Worm (Caenorhabditis elegans): ENCODE results near the gene F11D5.5.

The F11D5.5 gene

DNA sequence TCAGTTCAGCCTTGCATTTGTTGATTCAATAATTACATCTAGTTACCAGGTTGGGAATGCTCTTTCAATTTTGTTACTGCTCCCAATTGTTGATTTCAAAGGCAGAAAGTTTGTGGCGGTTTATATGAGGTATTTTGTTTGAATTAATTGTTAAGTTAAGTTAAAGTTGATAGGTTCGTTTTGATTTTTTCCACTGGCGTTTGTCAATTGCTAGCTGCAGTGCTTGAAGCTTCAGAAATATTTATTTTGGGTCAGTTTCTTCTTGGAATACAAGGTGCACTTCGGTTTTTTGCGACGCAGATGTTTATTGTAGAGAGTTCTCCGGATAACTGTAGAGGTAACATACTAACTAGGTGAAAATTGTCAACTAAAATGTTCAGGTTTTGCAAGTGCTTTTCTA, at the start of gene F11D5.5:
F11D5.5 (plus strand) TSS at position 301 of the 400 bp plus-strand sequence.
- TF ChIP-seq pha-4 (tag; optimal IDR thresholded peaks at IDR 0.05), result no peak
- no peak for TF ChIP-seq ceh-83 (GFP tag; optimal IDR thresholded peaks at IDR 0.05)
- TF ChIP-seq cnd-1 (tag; optimal IDR thresholded peaks at IDR 0.05), result no peak
- TF ChIP-seq bed-3 (GFP tag; optimal IDR thresholded peaks at IDR 0.05), result no peak
- no peak for TF ChIP-seq sptf-1 (tag; optimal IDR thresholded peaks at IDR 0.05)
- TF ChIP-seq flh-1 (GFP tag; optimal IDR thresholded peaks at IDR 0.05), result no peak
- no peak for TF ChIP-seq ztf-11 (tag; optimal IDR thresholded peaks at IDR 0.05)
- TF ChIP-seq unc-39 (tag; optimal IDR thresholded peaks at IDR 0.05), result no peak
- no peak for TF ChIP-seq mab-5 (tag; optimal IDR thresholded peaks at IDR 0.05)

DNA sequence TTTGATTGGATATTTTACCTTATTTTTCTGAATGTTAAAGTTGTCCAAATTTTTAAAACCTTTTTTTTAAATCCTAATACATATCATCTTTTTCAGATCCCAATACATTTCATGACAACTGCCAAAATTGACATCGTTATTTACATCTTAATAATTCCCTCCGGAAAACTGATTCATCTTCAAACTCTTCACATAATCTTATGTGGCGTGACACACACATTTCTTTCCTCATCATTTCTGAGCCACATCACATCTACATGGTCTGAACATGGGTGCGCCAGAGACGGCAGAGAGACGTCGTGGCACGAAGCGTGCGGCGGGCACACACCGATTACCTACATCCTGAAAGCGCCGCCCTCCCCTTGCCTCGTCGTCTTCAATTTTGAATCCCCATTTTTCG, 49.4 kb upstream of the F11D5.5 start, which contains the start of gene tba-9:
tba-9 (plus strand) TSS at position 301 of the 400 bp plus-strand sequence.
- no peak for TF ChIP-seq nhr-12 (tag; optimal IDR thresholded peaks at IDR 0.05)
- no peak for TF ChIP-seq ham-2 (GFP tag; optimal IDR thresholded peaks at IDR 0.05)
- no peak for TF ChIP-seq mab-5 (tag; optimal IDR thresholded peaks at IDR 0.05)
- no peak for TF ChIP-seq elt-3 (tag; optimal IDR thresholded peaks at IDR 0.05)
- no peak for TF ChIP-seq mls-2 (tag; optimal IDR thresholded peaks at IDR 0.05)
- no peak for TF ChIP-seq bed-3 (GFP tag; optimal IDR thresholded peaks at IDR 0.05)
- TF ChIP-seq sptf-1 (tag; optimal IDR thresholded peaks at IDR 0.05), result no peak
- no peak for TF ChIP-seq unc-39 (tag; optimal IDR thresholded peaks at IDR 0.05)
- no peak for TF ChIP-seq ces-1 (GFP tag; optimal IDR thresholded peaks at IDR 0.05)
- TF ChIP-seq ceh-43 (GFP tag; optimal IDR thresholded peaks at IDR 0.05), result no peak
- TF ChIP-seq zip-8 (tag; optimal IDR thresholded peaks at IDR 0.05), result no peak
- no peak for TF ChIP-seq tbx-8 (GFP tag; optimal IDR thresholded peaks at IDR 0.05)

DNA sequence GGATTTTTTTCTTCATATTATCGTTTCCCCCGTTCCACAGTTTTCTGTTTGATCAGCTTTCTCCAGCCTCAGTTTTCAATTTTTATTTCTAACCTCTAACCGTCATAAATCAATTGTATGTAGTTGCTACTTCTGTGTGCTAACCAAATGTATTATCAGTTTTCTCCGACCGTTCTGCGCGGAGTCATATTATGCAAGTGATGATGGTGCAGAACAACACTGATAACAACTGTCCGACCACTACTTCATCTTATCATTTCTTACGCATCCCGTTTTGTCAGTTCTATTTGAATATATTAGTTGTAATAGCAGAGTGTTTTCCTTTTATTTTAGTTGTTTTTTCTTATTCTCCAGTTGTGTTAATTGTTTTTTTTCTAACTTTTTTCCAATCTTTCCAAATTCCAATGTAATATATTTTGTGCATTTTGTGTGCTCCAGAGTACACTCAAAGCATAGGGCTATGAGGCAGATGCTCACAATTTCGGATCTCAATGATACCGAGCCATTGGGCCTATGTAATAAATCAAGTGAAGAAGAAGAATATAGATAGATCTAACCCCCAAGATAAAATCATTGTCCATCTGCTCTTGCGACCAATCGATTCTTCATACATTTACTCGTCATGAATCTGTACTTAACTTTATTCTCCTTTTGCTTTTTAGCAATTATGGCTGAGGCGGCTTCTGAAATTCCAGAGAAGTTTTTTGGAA, 44.9 kb upstream of the F11D5.5 start, which contains the start of gene lbp-3:
lbp-3 (plus strand) TSS at position 589 of the 710 bp plus-strand sequence.
- TF ChIP-seq lin-13 (tag; optimal IDR thresholded peaks at IDR 0.05), result no peak
- TF ChIP-seq blmp-1 (tag; optimal IDR thresholded peaks at IDR 0.05), result no peak
- TF ChIP-seq flh-1 (GFP tag; optimal IDR thresholded peaks at IDR 0.05), result no peak
- no peak for TF ChIP-seq unc-120 (tag; optimal IDR thresholded peaks at IDR 0.05; ENCODE audit: poor library complexity, severe bottlenecking)
- TF ChIP-seq snpc-4 (tag; optimal IDR thresholded peaks at IDR 0.05), result no peak
- no peak for TF ChIP-seq unc-62 (GFP tag; optimal IDR thresholded peaks at IDR 0.05)
- no peak for TF ChIP-seq cnd-1 (tag; optimal IDR thresholded peaks at IDR 0.05)
- no peak for TF ChIP-seq sptf-1 (tag; optimal IDR thresholded peaks at IDR 0.05)

DNA sequence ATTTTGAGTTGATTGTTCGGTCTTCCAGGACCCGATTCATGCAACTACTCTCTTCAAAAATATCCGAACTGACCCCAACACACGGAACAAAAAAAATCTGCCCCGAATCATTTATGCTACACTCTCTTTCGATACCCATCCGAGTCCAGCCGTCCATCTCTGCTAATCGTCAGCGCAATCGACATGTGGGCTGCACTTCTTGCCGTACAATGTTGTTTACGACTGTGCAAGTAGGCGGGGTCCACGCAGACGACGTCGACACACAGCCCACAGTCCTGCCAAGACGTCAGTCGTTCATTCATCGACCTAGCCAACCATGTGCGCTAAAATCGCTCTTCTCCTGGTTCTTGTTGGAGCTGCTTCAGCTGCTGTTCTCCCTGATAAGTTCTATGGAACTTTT, 43.0 kb upstream of the F11D5.5 start, which contains the start of gene lbp-1:
lbp-1 (plus strand) TSS at position 301 of the 400 bp plus-strand sequence.
- TF ChIP-seq nhr-28 (tag; optimal IDR thresholded peaks at IDR 0.05), result no peak
- TF ChIP-seq hlh-1 (tag; optimal IDR thresholded peaks at IDR 0.05), result peak; percentile 13
- peak; percentile 6 for TF ChIP-seq ham-2 (GFP tag; optimal IDR thresholded peaks at IDR 0.05)
- no peak for TF ChIP-seq ceh-83 (GFP tag; optimal IDR thresholded peaks at IDR 0.05)
- peak; percentile 47 for TF ChIP-seq nhr-12 (tag; optimal IDR thresholded peaks at IDR 0.05)

DNA sequence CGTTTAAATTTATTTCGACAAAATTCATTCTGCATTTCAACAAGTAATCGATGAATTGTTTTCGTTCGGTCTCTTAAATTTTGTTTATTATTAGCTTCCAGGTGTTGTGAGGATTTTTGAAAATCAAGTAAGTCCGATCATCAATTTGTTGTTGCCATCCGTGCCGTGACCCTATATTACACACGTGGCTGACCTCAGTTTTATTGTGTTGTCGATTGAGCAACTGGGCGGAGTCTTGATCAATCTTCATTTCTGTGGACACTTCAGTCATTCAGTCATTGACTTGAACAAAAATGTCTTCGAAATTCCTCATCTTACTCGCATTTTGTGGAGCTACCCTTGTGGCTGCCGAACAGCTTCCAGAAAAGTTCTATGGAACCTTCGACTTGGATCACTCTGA, 41.4 kb upstream of the F11D5.5 start, which contains the start of gene lbp-2:
lbp-2 (plus strand) TSS at position 102 of the 400 bp plus-strand sequence.
- TF ChIP-seq lin-32 (GFP tag; optimal IDR thresholded peaks at IDR 0.05) (no peak), unc-39 (tag; optimal IDR thresholded peaks at IDR 0.05) (no peak), unc-120 (tag; optimal IDR thresholded peaks at IDR 0.05; ENCODE audit: poor library complexity, severe bottlenecking) (no peak), ceh-83 (GFP tag; optimal IDR thresholded peaks at IDR 0.05) (no peak), sptf-1 (tag; optimal IDR thresholded peaks at IDR 0.05) (no peak), nhr-237 (tag; optimal IDR thresholded peaks at IDR 0.05) (no peak), zip-8 (tag; optimal IDR thresholded peaks at IDR 0.05) (no peak), mls-2 (tag; optimal IDR thresholded peaks at IDR 0.05) (no peak), nhr-76 (tag; optimal IDR thresholded peaks at IDR 0.05) (no peak), mab-5 (tag; optimal IDR thresholded peaks at IDR 0.05) (no peak), sem-2 (GFP tag; optimal IDR thresholded peaks at IDR 0.05) (no peak), ztf-11 (tag; optimal IDR thresholded peaks at IDR 0.05) (no peak), flh-1 (GFP tag; optimal IDR thresholded peaks at IDR 0.05) (no peak), nhr-28 (tag; optimal IDR thresholded peaks at IDR 0.05) (no peak), drap-1 (GFP tag; optimal IDR thresholded peaks at IDR 0.05) (no peak), tbx-8 (GFP tag; optimal IDR thresholded peaks at IDR 0.05) (no peak)

Measured in whole organism, mixed stage, embryonic.